Worm (Caenorhabditis elegans): ENCODE data around the gene fbxb-88.

ce11 chrII:4871834-4872233 lies 44.1 kb upstream of the fbxb-88 start:
- TF ChIP-seq ztf-11 (tag; optimal IDR thresholded peaks at IDR 0.05) (no peak), zfp-3 (GFP tag; conservative IDR thresholded peaks at IDR 0.05) (no peak), snpc-4 (tag; optimal IDR thresholded peaks at IDR 0.05) (no peak), ceh-82 (tag; optimal IDR thresholded peaks at IDR 0.05) (peak; percentile 20), saeg-2 (GFP tag; IDR thresholded peaks at IDR 0.05) (no peak), unc-130 (GFP tag; optimal IDR thresholded peaks at IDR 0.05) (no peak), aha-1 (tag) (no peak), ceh-28 (tag; optimal IDR thresholded peaks at IDR 0.05) (no peak), nhr-77 (tag; optimal IDR thresholded peaks at IDR 0.05) (no peak), jun-1 (tag; optimal IDR thresholded peaks at IDR 0.05) (no peak)
